Fruit fly (Drosophila melanogaster) ovary, adult (tissue): Measurements from ENCODE around the gene CG31697.

Experiments used
- CG17801 ChIP-seq: fragments of 200-800 bp; optimal IDR thresholded peaks from 2 replicates; lab custom pipeline; 2019; ENCODE audit warnings: missing biosample characterization, mild to moderate bottlenecking, missing genetic modification characterization, moderate library complexity; ENCODE audit not compliant: partially characterized antibody

The CG31697 gene

DNA sequence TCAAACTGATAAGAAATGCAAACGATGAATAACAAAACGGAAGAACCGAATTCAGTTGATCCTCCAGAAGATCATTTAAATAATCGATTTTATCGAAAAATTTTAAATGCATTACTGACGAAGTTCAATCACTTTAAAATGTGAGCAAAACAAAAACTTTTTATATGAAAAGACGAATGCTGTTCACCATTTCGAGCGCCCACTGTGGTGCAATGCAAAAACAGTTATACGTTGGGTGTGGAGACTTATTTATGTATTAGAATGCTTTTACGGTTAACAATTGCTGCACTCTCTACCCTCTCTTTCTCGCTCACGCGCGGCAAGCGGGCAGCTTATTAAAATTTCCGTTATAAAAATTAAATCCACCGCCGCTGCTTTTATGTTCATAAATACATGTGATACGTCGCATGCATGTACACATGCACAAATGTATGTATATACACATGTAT lies 35.6 kb downstream of the CG31697 start:
- TF ChIP-seq CG17801 (GFP tag; lab: Kevin White, UChicago): peak; percentile 45

DNA sequence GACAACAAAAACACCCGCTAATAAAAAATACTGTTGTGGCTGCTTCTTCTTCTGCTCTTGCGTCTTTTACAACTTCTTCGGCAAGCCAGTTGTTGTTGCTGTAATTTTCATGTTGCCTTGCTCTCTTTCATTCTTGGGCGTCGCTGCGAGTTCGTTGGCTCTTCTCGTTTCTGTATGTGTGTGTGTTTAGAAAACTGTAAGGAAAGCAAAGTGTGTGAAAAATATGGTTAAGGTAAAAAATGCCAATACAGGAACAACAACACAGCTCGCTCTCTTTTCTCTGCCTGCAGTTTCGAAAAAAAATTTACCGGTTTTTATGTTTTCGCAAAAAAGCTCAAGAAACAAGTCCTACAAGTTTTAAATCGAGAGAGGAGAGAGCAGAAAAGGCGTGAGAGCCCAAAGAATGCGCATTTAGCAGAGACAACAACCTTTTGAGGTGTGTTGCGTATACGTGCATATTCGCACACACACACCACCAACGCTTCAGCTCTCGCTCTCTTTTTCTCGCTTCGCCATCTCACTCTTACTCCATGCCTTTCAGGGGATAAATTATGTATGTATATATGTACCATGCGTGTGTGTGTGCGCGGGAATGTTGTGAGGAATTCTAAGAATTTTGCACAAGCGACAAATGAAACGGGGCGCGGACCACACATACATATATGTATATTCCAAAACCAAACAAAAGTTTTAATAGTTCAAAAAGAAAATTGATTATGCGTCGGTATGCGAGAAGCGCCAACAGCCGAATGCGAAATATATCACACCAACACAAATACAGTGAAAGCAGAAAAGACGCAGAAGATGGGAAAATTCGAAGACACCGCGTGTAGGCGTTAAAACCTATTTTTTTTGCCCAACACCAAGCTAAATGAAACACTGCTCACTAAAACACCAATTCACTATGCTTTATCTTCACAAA lies 36.6 kb downstream of the CG31697 start:
- no peak for TF ChIP-seq CG17801 (GFP tag; lab: Kevin White, UChicago)

DNA sequence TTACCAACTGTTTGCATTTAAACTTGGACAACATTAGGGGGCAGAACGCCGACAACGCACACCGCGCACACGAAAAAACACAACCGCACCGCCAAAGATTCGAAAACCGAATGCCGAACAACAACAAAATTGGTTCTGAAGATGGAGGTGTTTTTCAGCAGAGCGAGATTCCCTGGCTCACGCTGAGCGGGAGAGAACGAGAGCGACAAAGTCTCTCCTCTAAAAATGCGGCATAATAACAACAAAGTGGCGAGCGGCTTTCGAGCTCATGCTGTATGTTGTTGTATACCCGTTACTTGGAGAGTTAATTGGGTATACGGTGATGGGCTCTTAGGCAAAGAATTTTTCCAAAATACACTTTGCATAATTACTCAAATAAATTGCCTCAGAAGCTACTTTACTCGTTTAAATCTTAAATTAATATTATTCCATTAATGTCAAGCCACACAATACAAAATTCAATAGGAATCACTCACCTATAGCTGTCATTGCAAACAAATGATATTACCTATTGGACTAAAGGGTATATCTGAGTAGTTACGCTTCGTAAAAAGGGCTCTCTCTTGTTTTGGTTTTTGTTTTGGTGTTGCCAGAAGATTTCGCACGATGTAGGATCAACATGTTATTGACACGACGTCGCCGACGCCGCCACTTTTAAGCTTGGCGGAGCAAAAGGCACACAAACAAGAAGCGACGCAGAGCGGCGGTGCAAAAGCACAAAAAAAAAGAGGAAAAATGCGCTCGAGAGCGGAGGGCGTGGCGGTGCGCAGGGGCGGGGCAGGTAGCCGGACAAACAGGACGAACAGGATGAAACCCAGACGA lies 37.5 kb downstream of the CG31697 start:
- peak; percentile 56 for TF ChIP-seq CG17801 (GFP tag; lab: Kevin White, UChicago)

DNA sequence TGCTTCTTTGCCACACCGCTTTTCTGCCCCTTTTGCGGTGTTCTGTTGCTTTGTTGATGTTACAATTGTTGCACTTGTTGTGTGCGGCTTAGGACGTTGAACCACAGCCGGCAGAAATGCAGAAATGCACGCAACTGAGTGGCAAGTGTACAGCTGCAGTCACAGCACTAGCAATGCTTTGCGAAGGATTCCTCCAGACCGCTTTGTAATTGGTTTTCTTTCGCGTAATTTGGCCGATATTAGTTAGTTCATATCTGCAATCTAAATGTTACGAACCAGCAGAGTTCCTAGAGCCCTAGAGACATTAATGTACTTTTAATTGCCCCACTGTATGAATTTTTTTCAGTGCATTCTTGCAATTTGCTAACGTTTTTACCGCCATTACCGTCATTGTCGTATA lies 39.1 kb downstream of the CG31697 start:
- TF ChIP-seq CG17801 (GFP tag; lab: Kevin White, UChicago): no peak

dm6 chr2L:19574959-19575625 lies 39.8 kb downstream of the CG31697 start:
- TF ChIP-seq CG17801 (GFP tag; lab: Kevin White, UChicago): no peak

DNA sequence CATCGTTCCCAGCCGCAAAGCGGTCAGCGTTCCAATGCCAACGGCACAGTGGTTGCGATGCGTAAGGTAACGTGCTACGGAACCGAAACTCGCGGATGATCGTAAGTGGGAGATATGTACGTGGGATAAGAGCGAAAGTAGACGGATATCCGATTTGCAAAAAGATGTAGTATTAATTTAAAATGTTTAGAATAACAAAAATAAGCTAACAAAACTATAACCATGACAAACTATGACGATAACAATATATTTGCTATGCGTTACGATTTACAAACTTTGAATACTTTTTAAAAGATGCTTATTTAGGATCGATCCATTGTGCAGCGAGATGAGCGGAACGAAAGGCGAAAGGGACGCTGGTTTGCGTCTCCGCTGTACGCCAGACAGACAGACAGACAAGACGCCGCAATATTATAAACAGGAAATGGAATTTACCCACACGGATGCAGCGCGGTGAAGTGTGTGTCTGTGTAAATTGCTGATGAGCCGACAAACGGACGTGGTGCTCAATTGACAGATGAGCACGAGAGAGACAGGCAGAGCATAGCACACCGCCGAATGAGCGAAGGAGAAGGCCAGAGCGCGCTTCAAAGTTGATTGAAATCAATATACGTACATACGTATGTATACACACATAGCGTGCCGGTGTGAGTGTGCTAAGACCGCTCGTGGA lies 40.5 kb downstream of the CG31697 start:
- TF ChIP-seq CG17801 (GFP tag; lab: Kevin White, UChicago): peak; percentile 14

DNA sequence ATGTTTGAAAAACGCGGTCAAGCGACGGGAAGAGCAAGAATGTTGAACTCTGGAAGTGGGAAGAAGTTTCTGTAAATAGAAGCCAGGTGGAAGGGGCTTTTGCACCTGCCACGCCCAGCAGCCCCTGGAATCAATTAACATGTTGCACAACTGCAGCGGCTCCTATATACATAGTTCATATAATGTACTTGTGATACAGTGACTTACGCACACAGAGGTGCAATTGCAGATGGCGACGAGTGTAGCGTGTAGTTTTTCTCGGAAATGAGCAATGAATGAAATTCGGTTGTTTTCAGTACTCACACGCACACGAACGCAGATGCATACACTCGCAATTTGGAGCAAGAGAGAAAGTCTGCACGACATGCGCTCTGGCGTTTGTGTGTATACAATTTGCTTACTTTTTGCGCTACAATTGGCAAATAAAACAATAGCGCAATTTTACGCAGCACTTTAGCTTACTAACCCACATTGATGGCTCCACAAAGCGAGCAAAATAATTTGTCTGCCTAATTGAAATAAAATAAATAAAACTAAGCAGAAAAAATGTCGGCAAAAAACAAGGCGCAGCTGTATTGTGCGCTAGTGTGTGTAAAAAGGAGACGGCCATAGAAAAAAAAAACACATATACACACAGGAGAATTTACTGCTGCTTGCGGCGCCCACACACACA lies 41.2 kb downstream of the CG31697 start:
- peak; percentile 56 for TF ChIP-seq CG17801 (GFP tag; lab: Kevin White, UChicago)

- peak; percentile 17 for TF ChIP-seq CG17801 (GFP tag; lab: Kevin White, UChicago)
Observed at dm6 chr2L:19577187-19577765, 42.0 kb downstream of the CG31697 start, which contains the start of the genes spi and msb1l. TSS of gene spi (minus strand) at chr2L:19577315. TSS of gene msb1l (plus strand) at chr2L:19577701.

DNA sequence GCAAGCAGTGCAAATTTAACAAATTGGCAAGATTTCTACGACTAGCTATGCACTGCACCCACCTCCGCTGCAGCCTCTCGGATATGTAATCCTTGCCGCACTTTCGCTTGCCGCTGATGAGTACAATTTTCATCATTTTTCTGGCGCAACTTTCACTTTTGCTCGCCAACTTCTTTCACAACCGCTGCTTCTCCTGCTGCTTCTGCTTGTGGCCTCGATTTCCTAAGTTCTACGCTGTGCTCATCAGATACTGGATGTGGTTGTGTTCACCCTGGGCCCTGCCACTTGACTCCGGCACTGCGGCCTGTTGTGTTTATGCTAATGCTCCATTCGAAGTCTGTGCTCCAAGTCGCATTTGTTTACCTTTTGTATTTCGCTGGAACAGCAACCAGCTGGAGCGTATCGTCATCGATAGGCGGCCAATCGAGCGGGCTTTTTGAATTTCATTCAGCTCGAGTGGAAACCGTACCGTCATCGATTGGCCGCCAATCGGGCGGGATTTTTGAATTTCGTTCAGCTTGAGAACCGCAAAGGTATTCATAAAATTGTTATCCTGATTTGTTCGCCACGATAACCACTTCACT lies 44.8 kb downstream of the CG31697 start, which contains the start of gene Pmvk:
Pmvk (minus strand) TSS at position 357 of the 584 bp plus-strand sequence.
- no peak for TF ChIP-seq CG17801 (GFP tag; lab: Kevin White, UChicago)

- peak; percentile 36 for TF ChIP-seq CG17801 (GFP tag; lab: Kevin White, UChicago)
Observed at dm6 chr2L:19582185-19582584, 46.9 kb downstream of the CG31697 start, which contains the start of gene Hakai. TSS of gene Hakai (minus strand) at chr2L:19582474.

dm6 chr2L:19583926-19584392 lies 48.7 kb downstream of the CG31697 start, which contains the start of the genes PCNA2 and CG10366:
TSS of gene PCNA2 (minus strand) at chr2L:19583990.
TSS of gene CG10366 (plus strand) at chr2L:19584235.
- TF ChIP-seq CG17801 (GFP tag; lab: Kevin White, UChicago): peak; percentile 48
